Worm (Caenorhabditis elegans) whole organism, L4/young adult: Measurements from ENCODE around the gene fbxb-34.

ENCODE experiments used
- W03F9.2 ChIP-seq: fragments of 150-350 bp; optimal IDR thresholded peaks from 2 replicates; lab custom pipeline; 2014; ENCODE audit warnings: missing biosample characterization, missing genetic modification characterization
- dao-5 ChIP-seq: sonication (generic microtip); optimal IDR thresholded peaks from 2 replicates; lab custom pipeline; 2016; ENCODE audit warnings: missing genotype, missing genetic modification characterization, moderate library complexity, missing compliant biosample characterization
- him-1 ChIP-seq: sonication (generic microtip); optimal IDR thresholded peaks from 2 replicates; lab custom pipeline; 2016; ENCODE audit warnings: missing genotype, missing genetic modification reagents, missing genetic modification characterization, missing compliant biosample characterization

DNA sequence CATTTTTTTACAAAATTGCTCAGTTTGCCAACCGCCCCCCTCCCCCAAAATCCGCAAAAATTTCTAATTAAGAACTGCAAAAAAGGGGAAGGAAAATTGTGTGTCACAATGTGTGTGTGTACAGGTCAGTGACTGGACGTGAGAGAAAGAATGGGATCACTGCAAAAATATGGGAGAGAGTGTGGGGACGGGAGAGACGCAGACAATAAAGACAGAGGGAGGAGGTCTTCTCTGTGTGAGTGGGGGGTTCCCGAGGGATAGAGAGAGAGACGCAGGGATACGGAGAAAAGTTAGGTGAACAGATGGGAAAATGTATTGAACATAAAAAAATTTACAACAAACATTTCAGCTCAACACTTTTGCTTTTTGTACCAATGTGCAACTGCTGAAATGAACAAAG is 38.3 kb downstream of the fbxb-34 start:
- no peak for TF ChIP-seq him-1
- TF ChIP-seq dao-5 (tag; lab: Kevin White, UChicago) = no peak
- no peak for TF ChIP-seq W03F9.2
